Worm (Caenorhabditis elegans) whole organism, early embryonic: ENCODE results near the gene ptr-15.

ENCODE experiments used
- F13C5.2 ChIP-seq: sonication (generic microtip); optimal IDR thresholded peaks from 2 replicates; lab custom pipeline; 2017; ENCODE audit warnings: mild to moderate bottlenecking, missing genetic modification characterization, inconsistent platforms, missing compliant biosample characterization
- aly-1 ChIP-seq: sonication (generic microtip); optimal IDR thresholded peaks from 2 replicates; lab custom pipeline; 2016; ENCODE audit warnings: missing genetic modification characterization, missing compliant biosample characterization
- ama-1 ChIP-seq: fragments of 150-350 bp; optimal IDR thresholded peaks from 2 replicates; lab custom pipeline; 2014
- ceh-36 ChIP-seq: sonication (generic microtip); optimal IDR thresholded peaks from 2 replicates; lab custom pipeline; 2016; ENCODE audit warnings: missing genetic modification characterization, inconsistent platforms, missing compliant biosample characterization
- ets-7 ChIP-seq: sonication (generic microtip); optimal IDR thresholded peaks from 2 replicates; lab custom pipeline; 2016; ENCODE audit warnings: missing genotype, missing genetic modification characterization, missing compliant biosample characterization
- flt-1 ChIP-seq: fragments of 200-800 bp; sonication (Bioruptor generic); IDR thresholded peaks from 2 replicates; pipeline ENCODE4 v1.3.6; 2022; ENCODE audit warnings: missing genetic modification characterization, missing compliant biosample characterization
- hmbx-1 ChIP-seq: sonication (generic microtip); optimal IDR thresholded peaks from 2 replicates; lab custom pipeline; 2016; ENCODE audit warnings: mild to moderate bottlenecking, missing genetic modification characterization, missing compliant biosample characterization
- hmg-4 ChIP-seq: fragments of 200-800 bp; sonication (Bioruptor generic); optimal IDR thresholded peaks from 2 replicates; lab custom pipeline; 2018; ENCODE audit warnings: mild to moderate bottlenecking, missing genetic modification characterization, missing compliant biosample characterization
- hnd-1 ChIP-seq: sonication (generic microtip); optimal IDR thresholded peaks from 2 replicates; lab custom pipeline; 2016; ENCODE audit warnings: missing genetic modification characterization, missing compliant biosample characterization
- pes-1 ChIP-seq: fragments of 200-800 bp; sonication (Bioruptor generic); IDR thresholded peaks from 2 replicates; pipeline ENCODE4 v1.3.6; 2022; ENCODE audit warnings: missing genetic modification reagents, missing genetic modification characterization, missing compliant biosample characterization
- scrt-1 ChIP-seq: fragments of 200-800 bp; sonication (Bioruptor generic); IDR thresholded peaks from 2 replicates; pipeline ENCODE4 v1.3.6; 2022; ENCODE audit warnings: missing genetic modification characterization, missing compliant biosample characterization
- sea-1 ChIP-seq: fragments of 200-800 bp; sonication (Bioruptor generic); conservative IDR thresholded peaks from 2 replicates; pipeline ENCODE4 v1.3.6; 2022; ENCODE audit warnings: missing genetic modification characterization, missing compliant biosample characterization
- tbx-37 ChIP-seq: fragments of 200-800 bp; sonication (Bioruptor generic); conservative IDR thresholded peaks from 2 replicates; pipeline ENCODE4 v1.3.6; 2022; ENCODE audit warnings: missing genetic modification reagents, missing genetic modification characterization, missing compliant biosample characterization

ce11 chrV:6935878-6936277, 33.9 kb downstream of the ptr-15 start, which contains the start of gene Y57E12B.10:
- TF ChIP-seq ama-1 (lab: Kevin White, UChicago) (no peak), flt-1 (GFP tag; lab: Robert Waterston, UW) (no peak), hnd-1 (no peak), ceh-36 (tag; lab: Kevin White, UChicago) (no peak), hmg-4 (GFP tag; lab: Kevin White, UChicago) (no peak), ets-7 (no peak), aly-1 (tag; lab: Kevin White, UChicago) (no peak), sea-1 (no peak), scrt-1 (GFP tag; lab: Robert Waterston, UW) (no peak), tbx-37 (GFP tag; lab: Robert Waterston, UW) (no peak), hmbx-1 (tag; lab: Kevin White, UChicago) (no peak), pes-1 (GFP tag; lab: Robert Waterston, UW) (no peak), F13C5.2 (tag; lab: Kevin White, UChicago) (no peak)
